Fruit fly (Drosophila melanogaster): Measurements from ENCODE around the gene CG33267.
A peak's percentile ranks its signal among the peaks of the same experiment; 100 is the strongest.

DNA sequence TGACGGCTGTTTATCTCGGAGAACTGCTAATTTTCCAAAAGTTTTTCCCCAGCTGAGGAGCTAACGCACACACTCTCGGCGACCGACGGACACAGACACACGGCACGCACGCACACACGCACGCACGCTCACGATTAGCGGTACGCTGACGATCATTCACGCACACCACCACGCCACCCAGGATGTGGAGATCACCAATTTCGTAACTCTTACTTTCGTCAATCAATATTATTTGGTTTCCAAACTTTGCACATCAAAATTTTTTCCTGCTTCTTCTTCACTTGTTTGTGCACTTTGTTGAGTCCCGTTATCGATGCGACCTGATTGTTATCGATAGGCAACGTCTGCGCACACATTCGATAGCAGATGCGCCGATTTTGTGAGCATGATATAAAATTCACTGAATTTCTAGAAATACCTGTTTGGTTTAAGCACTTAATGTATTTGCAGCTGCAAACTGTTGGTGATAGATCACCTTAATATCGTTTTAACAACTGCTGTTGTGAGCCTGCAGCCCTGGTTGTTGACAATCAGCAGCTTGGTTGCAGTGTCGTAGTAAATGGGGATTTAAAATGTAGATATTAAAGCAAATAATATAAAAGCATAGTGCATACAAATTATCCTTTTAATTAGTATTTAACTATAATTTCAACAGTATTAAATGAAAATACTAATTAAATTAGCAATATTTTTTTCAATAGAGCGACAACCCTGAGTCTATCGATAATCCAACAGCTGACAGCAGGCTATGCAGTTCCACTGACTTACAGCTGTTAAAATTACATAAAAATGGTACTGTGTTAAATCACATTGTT is 2.1 kb upstream of the CG33267 start, which contains the start of the genes CG7394 and Mob2:
- no peak for TF ChIP-seq CG8478 (optimal IDR thresholded peaks at IDR 0.05)
- peak in 1 of 2 experiments; percentile 36 for TF ChIP-seq CTCF (optimal IDR thresholded peaks at IDR 0.05)

Data from S2 (cell line).